Worm (Caenorhabditis elegans): ENCODE measurements around the gene T28D9.16.
A peak's percentile ranks its signal among the peaks of the same experiment; 100 is the strongest.

T28D9.16 gene

ce11 chrII:6453341-6453806, 22.1 kb upstream of the T28D9.16 start, which contains the start of gene atg-16.2 (continued):
- TF ChIP-seq sdz-38 (tag; optimal IDR thresholded peaks at IDR 0.05): no peak
- no peak for TF ChIP-seq repo-1 (tag; optimal IDR thresholded peaks at IDR 0.05)
- TF ChIP-seq lin-54 (GFP tag; optimal IDR thresholded peaks at IDR 0.05): no peak
- TF ChIP-seq ekl-4 (GFP tag; IDR thresholded peaks at IDR 0.05): no peak
- TF ChIP-seq dpl-1 (GFP tag; optimal IDR thresholded peaks at IDR 0.05): peak; percentile 31
- TF ChIP-seq snpc-4 (GFP tag; optimal IDR thresholded peaks at IDR 0.05): no peak
- no peak for TF ChIP-seq snpc-4 (tag; optimal IDR thresholded peaks at IDR 0.05)
- TF ChIP-seq egl-18 (GFP tag; IDR thresholded peaks at IDR 0.05): no peak
- no peak for TF ChIP-seq madf-10 (tag; optimal IDR thresholded peaks at IDR 0.05)
- TF ChIP-seq ztf-22 (GFP tag; optimal IDR thresholded peaks at IDR 0.05): no peak
- no peak for TF ChIP-seq ceh-100 (GFP tag; IDR thresholded peaks at IDR 0.05)
- no peak for TF ChIP-seq hlh-12 (tag; optimal IDR thresholded peaks at IDR 0.05)
- no peak for TF ChIP-seq cebp-2 (GFP tag; IDR thresholded peaks at IDR 0.05)
- TF ChIP-seq him-1 (tag; optimal IDR thresholded peaks at IDR 0.05): no peak
- no peak for TF ChIP-seq ccch-3 (GFP tag; optimal IDR thresholded peaks at IDR 0.05)
- no peak for TF ChIP-seq snpc-1.1 (tag; optimal IDR thresholded peaks at IDR 0.05; ENCODE audit: insufficient read depth)
- no peak for TF ChIP-seq tbp1 (GFP tag; optimal IDR thresholded peaks at IDR 0.05)

- no peak for TF ChIP-seq attf-6 (GFP tag; IDR thresholded peaks at IDR 0.05)
- TF ChIP-seq madf-10 (tag; optimal IDR thresholded peaks at IDR 0.05): no peak
Measured at ce11 chrII:6454671-6455070, 20.8 kb upstream of the T28D9.16 start, which contains the start of gene aptf-1. Gene aptf-1 (plus strand): TSS chrII:6454971.

- TF ChIP-seq akir-1 (GFP tag; optimal IDR thresholded peaks at IDR 0.05) (no peak), nhr-80 (tag; optimal IDR thresholded peaks at IDR 0.05) (peak; percentile 71), lin-54 (GFP tag; optimal IDR thresholded peaks at IDR 0.05) (no peak)
Measured at ce11 chrII:6469340-6469739, 6.1 kb upstream of the T28D9.16 start.

DNA sequence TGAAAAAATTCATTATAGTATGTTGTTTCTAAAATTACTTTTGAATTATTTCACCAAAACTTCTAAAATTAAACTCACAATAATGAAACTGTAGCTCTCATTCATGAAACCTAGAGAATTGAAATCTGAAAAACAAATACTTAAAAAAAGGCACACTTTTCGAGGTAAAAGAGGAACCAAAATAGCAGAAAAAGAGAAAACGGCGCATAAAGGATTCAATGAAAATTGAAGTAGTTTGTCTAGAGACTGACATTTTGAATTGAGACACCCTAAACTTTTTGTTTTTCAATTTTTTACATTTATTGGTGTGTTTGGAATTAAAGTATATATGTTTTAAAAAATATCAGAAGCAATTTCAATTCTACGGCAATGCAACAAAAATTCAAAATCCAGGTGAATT, 4.5 kb upstream of the T28D9.16 start, which contains the start of gene dgk-5:
TSS of gene dgk-5 (minus strand) at position 101 of the 400 bp plus-strand sequence.
- TF ChIP-seq repo-1 (tag; optimal IDR thresholded peaks at IDR 0.05) (no peak), Y56A3A.18 (GFP tag; IDR thresholded peaks at IDR 0.05) (no peak), F22D6.2 (tag; optimal IDR thresholded peaks at IDR 0.05) (no peak), F39B2.1 (GFP tag; IDR thresholded peaks at IDR 0.05) (no peak), fkh-3 (tag; optimal IDR thresholded peaks at IDR 0.05) (no peak), somi-1 (GFP tag; optimal IDR thresholded peaks at IDR 0.05) (no peak), lsy-27 (tag; optimal IDR thresholded peaks at IDR 0.05; ENCODE audit: borderline replicate concordance, insufficient read depth) (no peak), ccch-3 (GFP tag; optimal IDR thresholded peaks at IDR 0.05) (no peak), ceh-58 (GFP tag; IDR thresholded peaks at IDR 0.05) (no peak), mcd-1 (GFP tag; IDR thresholded peaks at IDR 0.05) (no peak), ceh-91 (GFP tag; IDR thresholded peaks at IDR 0.05) (no peak), hmg-20 (GFP tag; IDR thresholded peaks at IDR 0.05) (no peak), B0019.2 (GFP tag; conservative IDR thresholded peaks at IDR 0.05) (no peak), akir-1 (GFP tag; optimal IDR thresholded peaks at IDR 0.05) (no peak), lin-35 (GFP tag; optimal IDR thresholded peaks at IDR 0.05) (no peak), madf-10 (tag; optimal IDR thresholded peaks at IDR 0.05) (no peak), ets-4 (GFP tag; optimal IDR thresholded peaks at IDR 0.05) (no peak), lin-40 (tag; optimal IDR thresholded peaks at IDR 0.05) (no peak)

Data from whole organism, young adult.